Worm (Caenorhabditis elegans) whole organism, L4 larva: ENCODE results near the gene Y102A11A.5.
A peak's percentile ranks its signal among the peaks of the same experiment; 100 is the strongest.

Experiments
- F26F4.8 ChIP-seq: fragments of 200-800 bp; sonication (Bioruptor generic); conservative IDR thresholded peaks from 2 replicates; pipeline ENCODE4 v1.3.6; 2022; ENCODE audit warnings: missing genetic modification characterization, missing compliant biosample characterization
- Y48G9A.11 ChIP-seq: fragments of 200-800 bp; sonication (Bioruptor generic); IDR thresholded peaks from 2 replicates; pipeline ENCODE4 v1.3.6; 2022; ENCODE audit warnings: missing genetic modification reagents, missing genetic modification characterization, missing compliant biosample characterization
- Y5F2A.4 ChIP-seq: fragments of 200-800 bp; sonication (Bioruptor generic); optimal IDR thresholded peaks from 2 replicates; lab custom pipeline; 2018; ENCODE audit warnings: mild to moderate bottlenecking, missing genetic modification characterization, missing compliant biosample characterization
- Y75B8A.6 ChIP-seq: fragments of 200-800 bp; sonication (Bioruptor generic); IDR thresholded peaks from 2 replicates; pipeline ENCODE4 v1.3.6; 2022; ENCODE audit warnings: missing genetic modification reagents, missing genetic modification characterization, missing compliant biosample characterization
- ZK337.2 ChIP-seq: fragments of 200-800 bp; sonication (Bioruptor generic); IDR thresholded peaks from 2 replicates; pipeline ENCODE4 v1.3.6; 2022; ENCODE audit warnings: missing genetic modification reagents, missing genetic modification characterization, missing compliant biosample characterization
- aha-1 ChIP-seq: fragments of 150-350 bp; peaks from one replicate; lab custom pipeline; 2014; ENCODE audit warnings: missing biosample characterization, missing genetic modification characterization
- attf-4 ChIP-seq: sonication (generic microtip); optimal IDR thresholded peaks from 3 replicates; lab custom pipeline; 2017; ENCODE audit warnings: missing biosample characterization, missing genetic modification characterization
- dpl-1 ChIP-seq: fragments of 150-350 bp; optimal IDR thresholded peaks from 2 replicates; lab custom pipeline; 2014; ENCODE audit warnings: missing biosample characterization, missing genetic modification reagents, missing genetic modification characterization
- duxl-1 ChIP-seq: sonication (generic microtip); optimal IDR thresholded peaks from 2 replicates; lab custom pipeline; 2016; ENCODE audit warnings: mild to moderate bottlenecking, missing genetic modification characterization, moderate library complexity, missing compliant biosample characterization; ENCODE audit not compliant: poor library complexity
- egl-43 ChIP-seq: fragments of 200-800 bp; sonication (Bioruptor generic); IDR thresholded peaks from 2 replicates; pipeline ENCODE4 v1.3.6; 2022; ENCODE audit warnings: missing genetic modification reagents, missing genetic modification characterization, missing compliant biosample characterization
- hmg-1.1 ChIP-seq: fragments of 200-800 bp; sonication (Bioruptor generic); IDR thresholded peaks from 2 replicates; pipeline ENCODE4 v1.3.6; 2022; ENCODE audit warnings: missing genetic modification reagents, missing genetic modification characterization, missing compliant biosample characterization
- jun-1 ChIP-seq: fragments of 150-350 bp; optimal IDR thresholded peaks from 2 replicates; lab custom pipeline; 2014; ENCODE audit warnings: missing biosample characterization, missing genetic modification reagents, missing genetic modification characterization
- lim-7 ChIP-seq: fragments of 200-800 bp; sonication (Bioruptor generic); IDR thresholded peaks from 2 replicates; pipeline ENCODE4 v1.3.6; 2022; ENCODE audit warnings: missing genetic modification characterization, missing compliant biosample characterization
- lin-29 ChIP-seq: fragments of 200-800 bp; sonication (Bioruptor generic); IDR thresholded peaks from 2 replicates; pipeline ENCODE4 v1.3.6; 2022; ENCODE audit warnings: missing genetic modification reagents, missing genetic modification characterization, missing compliant biosample characterization
- mes-2 ChIP-seq: sonication (generic microtip); optimal IDR thresholded peaks from 2 replicates; lab custom pipeline; 2016; ENCODE audit warnings: missing genotype, mild to moderate bottlenecking, missing genetic modification characterization, missing compliant biosample characterization; ENCODE audit not compliant: poor library complexity, severe bottlenecking
- mxl-3 ChIP-seq: fragments of 200-800 bp; sonication (Bioruptor generic); optimal IDR thresholded peaks from 2 replicates; lab custom pipeline; 2018; ENCODE audit warnings: mild to moderate bottlenecking, missing genetic modification characterization, missing compliant biosample characterization
- nhr-11 ChIP-seq: fragments of 150-350 bp; optimal IDR thresholded peaks from 2 replicates; lab custom pipeline; 2014; ENCODE audit warnings: missing biosample characterization, missing genetic modification characterization
- nhr-111 ChIP-seq: fragments of 200-800 bp; sonication (Bioruptor generic); optimal IDR thresholded peaks from 2 replicates; lab custom pipeline; 2018; ENCODE audit warnings: mild to moderate bottlenecking, missing genetic modification characterization, missing compliant biosample characterization
- pqm-1 ChIP-seq: sonication (generic microtip); optimal IDR thresholded peaks from 2 replicates; lab custom pipeline; 2017; ENCODE audit warnings: missing biosample characterization, missing genetic modification characterization
- sdz-12 ChIP-seq: fragments of 200-800 bp; sonication (Bioruptor generic); optimal IDR thresholded peaks from 2 replicates; lab custom pipeline; 2018; ENCODE audit warnings: mild to moderate bottlenecking, missing genetic modification characterization, missing compliant biosample characterization
- skn-1 ChIP-seq: fragments of 150-350 bp; optimal IDR thresholded peaks from 2 replicates; lab custom pipeline; 2014; ENCODE audit warnings: missing biosample characterization, missing genetic modification characterization
- snpc-1.2 ChIP-seq: fragments of 200-800 bp; sonication (Bioruptor generic); IDR thresholded peaks from 2 replicates; pipeline ENCODE4 v1.3.6; 2022; ENCODE audit warnings: missing genetic modification reagents, missing genetic modification characterization, missing compliant biosample characterization
- snpc-4 ChIP-seq: fragments of 150-350 bp; optimal IDR thresholded peaks from 2 replicates; lab custom pipeline; 2014; ENCODE audit warnings: missing biosample characterization, missing genetic modification characterization
- unc-130 ChIP-seq: sonication (generic microtip); optimal IDR thresholded peaks from 2 replicates; lab custom pipeline; 2016; ENCODE audit warnings: missing genetic modification reagents, missing genetic modification characterization, missing compliant biosample characterization
- unc-62 ChIP-seq, 3 experiments: fragments of 150-350 bp in 1 of 3; sonication (generic microtip); optimal IDR thresholded peaks in 2 of 3; peaks in 1 of 3; 1 replicate in 1 of 3; 2 replicates in 2 of 3; lab custom pipeline; 2014 to 2017; ENCODE audit warnings: missing biosample characterization in 3 of 3, missing genetic modification characterization in 3 of 3, missing genetic modification reagents in 3 of 3, missing genotype in 1 of 3
- vab-7 ChIP-seq: fragments of 200-800 bp; sonication (Bioruptor generic); IDR thresholded peaks from 2 replicates; pipeline ENCODE4 v1.3.6; 2022; ENCODE audit warnings: missing genetic modification reagents, missing genetic modification characterization, missing compliant biosample characterization
- zfp-2 ChIP-seq: sonication (generic microtip); optimal IDR thresholded peaks from 2 replicates; lab custom pipeline; 2016; ENCODE audit warnings: mild to moderate bottlenecking, missing genetic modification characterization, missing compliant biosample characterization
- zip-11 ChIP-seq: fragments of 200-800 bp; sonication (Bioruptor generic); IDR thresholded peaks from 2 replicates; pipeline ENCODE4 v1.3.6; 2022; ENCODE audit warnings: missing genetic modification characterization, missing compliant biosample characterization
- ztf-11 ChIP-seq: fragments of 150-350 bp; optimal IDR thresholded peaks from 2 replicates; lab custom pipeline; 2014; ENCODE audit warnings: missing biosample characterization, missing genetic modification characterization
- ztf-7 ChIP-seq: fragments of 150-350 bp; optimal IDR thresholded peaks from 2 replicates; lab custom pipeline; 2014; ENCODE audit warnings: missing biosample characterization, missing genetic modification characterization

The Y102A11A.5 gene

DNA sequence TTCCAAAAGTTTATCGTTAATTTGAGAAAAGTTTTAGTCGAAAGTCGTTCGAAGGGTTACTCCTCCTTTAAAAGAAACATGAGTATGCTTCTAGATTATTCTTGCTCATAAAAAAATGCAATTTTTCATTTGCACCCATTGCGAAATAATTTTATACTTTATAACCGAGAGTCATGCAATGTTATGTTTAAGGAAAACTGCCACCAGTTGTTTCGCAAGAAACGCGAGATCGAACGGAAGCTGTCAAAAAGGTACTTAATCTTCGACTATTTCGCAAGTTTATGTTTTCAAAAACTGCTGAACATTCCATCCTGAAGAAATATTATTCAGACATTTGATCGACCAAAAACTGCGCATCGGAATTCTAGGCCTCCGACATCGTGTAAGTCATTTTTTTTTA is 17.5 kb downstream of the Y102A11A.5 start:
- TF ChIP-seq zip-11 (GFP tag; lab: Robert Waterston, UW) = no peak
- no peak for TF ChIP-seq mes-2 (tag; lab: Kevin White, UChicago)
- no peak for TF ChIP-seq pqm-1 (tag; lab: Kevin White, UChicago)
- no peak for TF ChIP-seq attf-4 (tag; lab: Kevin White, UChicago)
- TF ChIP-seq dpl-1 (GFP tag; lab: Kevin White, UChicago) = no peak
- TF ChIP-seq nhr-11 = peak; percentile 1

DNA sequence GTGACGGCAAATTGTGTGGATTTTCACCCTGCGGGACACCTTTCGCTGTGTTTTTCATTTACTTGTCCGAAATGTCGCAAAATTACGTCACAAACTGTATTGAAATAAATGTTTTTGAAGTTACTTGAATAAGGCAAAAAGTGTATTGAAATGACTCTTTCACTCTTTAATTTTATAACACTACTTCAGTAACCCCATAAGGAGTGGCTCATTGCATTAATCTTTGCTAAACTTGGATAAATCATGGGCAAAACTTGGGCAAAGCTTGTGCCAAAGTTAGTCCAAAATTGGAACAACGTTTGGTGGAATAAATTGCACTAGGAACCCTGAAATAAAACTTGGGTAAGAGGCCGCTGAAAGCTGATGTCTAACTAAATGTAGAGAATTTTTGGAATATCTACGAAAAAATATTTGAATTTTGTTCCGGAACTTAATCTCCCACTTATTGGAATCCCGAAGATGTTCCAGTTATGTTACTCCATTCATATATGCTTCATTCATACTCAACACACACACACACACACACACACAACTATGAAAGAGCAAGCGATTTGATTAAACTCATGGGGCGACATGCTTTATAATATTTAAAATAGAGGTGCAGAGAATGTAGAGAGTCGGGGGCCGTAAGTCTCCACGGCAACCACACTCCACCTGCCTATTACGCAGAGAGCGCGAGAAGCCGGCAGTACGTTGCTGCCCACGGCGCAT is 18.7 kb downstream of the Y102A11A.5 start, which contains the start of gene Y102A11A.9:
Y102A11A.9 (plus strand) TSS at position 661 of the 711 bp plus-strand sequence.
- TF ChIP-seq aha-1 (tag; lab: Kevin White, UChicago) = peak; percentile 29
- TF ChIP-seq F26F4.8 = no peak
- no peak for TF ChIP-seq jun-1 (tag; lab: Kevin White, UChicago)
- no peak for TF ChIP-seq Y5F2A.4 (GFP tag; lab: Kevin White, UChicago)
- no peak for TF ChIP-seq Y48G9A.11

DNA sequence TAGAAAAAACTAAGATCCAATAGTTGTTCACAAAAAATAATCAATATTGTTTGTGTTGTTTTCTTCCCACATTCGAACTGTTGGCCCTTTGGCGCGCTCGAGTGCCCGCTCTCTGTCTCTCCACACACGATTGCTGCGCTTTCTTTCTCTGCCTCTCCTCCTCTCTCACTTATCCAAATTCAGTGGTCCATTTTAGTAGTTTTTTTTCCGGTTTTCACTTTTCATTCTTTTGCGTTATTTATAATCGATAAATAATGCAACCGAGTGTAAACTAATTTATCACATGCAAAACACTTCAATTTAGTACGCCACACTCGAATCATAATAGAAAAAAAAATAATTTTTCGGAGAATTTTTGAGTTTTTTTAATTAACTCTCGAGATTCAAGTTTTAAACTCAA is 30.9 kb downstream of the Y102A11A.5 start:
- TF ChIP-seq aha-1 (tag; lab: Kevin White, UChicago) (peak; percentile 72), lim-7 (GFP tag; lab: Robert Waterston, UW) (no peak), duxl-1 (tag; lab: Kevin White, UChicago) (peak; percentile 91), unc-62 (GFP tag; optimal IDR thresholded peaks at IDR 0.05 in 1 of 2; lab: Kevin White, UChicago) (peak in 1 of 2 experiments; percentile 78), unc-62 (tag; optimal IDR thresholded peaks at IDR 0.05; lab: Kevin White, UChicago) (no peak)
- TF ChIP-seq, all 104 proteins: peak for 3

DNA sequence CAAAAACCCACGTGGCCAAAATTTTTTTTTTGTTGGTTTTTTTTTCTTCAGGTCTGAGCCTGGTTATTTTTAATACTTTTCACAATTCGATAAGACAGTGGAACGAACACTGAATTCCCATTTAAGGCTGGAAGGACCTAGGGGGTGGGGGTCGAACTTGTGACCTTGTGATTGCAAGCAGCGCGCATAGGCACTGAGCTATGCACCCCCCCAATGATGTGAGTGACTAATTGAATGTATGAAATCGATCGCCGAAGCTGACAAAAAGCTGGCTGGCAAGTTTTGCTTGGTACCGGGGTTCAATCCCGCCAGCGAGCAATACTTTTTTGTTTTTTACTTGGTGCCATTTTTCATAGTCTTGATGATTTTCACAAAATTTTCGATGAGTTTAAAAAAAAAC is 32.6 kb downstream of the Y102A11A.5 start:
- TF ChIP-seq sdz-12 (no peak), lin-29 (no peak), unc-62 (GFP tag; optimal IDR thresholded peaks at IDR 0.05 in 1 of 2; lab: Kevin White, UChicago) (peak in 1 of 2 experiments; percentile 65), unc-62 (tag; optimal IDR thresholded peaks at IDR 0.05; lab: Kevin White, UChicago) (no peak), unc-130 (GFP tag; lab: Kevin White, UChicago) (no peak), snpc-1.2 (GFP tag; lab: Robert Waterston, UW) (peak; percentile 71), lim-7 (GFP tag; lab: Robert Waterston, UW) (peak; percentile 33; the same call in 1 of the 2 replicates), aha-1 (tag; lab: Kevin White, UChicago) (peak; percentile 35), egl-43 (GFP tag; lab: Robert Waterston, UW) (peak; percentile 63; the same call in 1 of the 2 replicates)

DNA sequence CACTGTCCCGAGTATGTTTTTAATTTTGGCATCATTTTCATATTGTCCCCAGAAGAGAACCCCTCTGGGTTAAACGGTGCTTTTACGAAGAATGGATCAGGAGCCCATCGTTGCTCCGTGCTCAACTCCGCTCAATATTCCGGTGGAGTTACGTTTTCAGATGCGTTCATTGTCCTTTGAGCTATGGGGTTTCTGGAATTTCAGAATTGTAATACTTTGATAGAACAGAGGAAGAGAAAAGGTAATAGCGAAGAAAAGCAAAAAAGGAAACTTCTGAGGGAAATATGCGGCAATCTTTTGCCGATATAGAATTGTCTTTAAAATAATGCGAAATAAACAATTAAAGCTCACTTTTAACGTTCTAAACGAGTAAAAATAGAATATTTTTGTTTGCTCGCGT is 33.5 kb downstream of the Y102A11A.5 start, which contains the start of gene Y40A1A.3:
Y40A1A.3 (minus strand) TSS at position 101 of the 400 bp plus-strand sequence.
- TF ChIP-seq vab-7 (no peak), ZK337.2 (GFP tag; lab: Robert Waterston, UW) (no peak), hmg-1.1 (no peak), snpc-4 (tag; lab: Kevin White, UChicago) (no peak), zfp-2 (tag; lab: Kevin White, UChicago) (no peak), skn-1 (tag; lab: Kevin White, UChicago) (no peak), Y75B8A.6 (GFP tag; lab: Robert Waterston, UW) (no peak), mxl-3 (GFP tag; lab: Kevin White, UChicago) (no peak), unc-62 (GFP tag; optimal IDR thresholded peaks at IDR 0.05 in 1 of 2; lab: Kevin White, UChicago) (no peak), unc-62 (tag; optimal IDR thresholded peaks at IDR 0.05; lab: Kevin White, UChicago) (no peak), ztf-7 (tag; lab: Kevin White, UChicago) (no peak), ztf-11 (no peak)

DNA sequence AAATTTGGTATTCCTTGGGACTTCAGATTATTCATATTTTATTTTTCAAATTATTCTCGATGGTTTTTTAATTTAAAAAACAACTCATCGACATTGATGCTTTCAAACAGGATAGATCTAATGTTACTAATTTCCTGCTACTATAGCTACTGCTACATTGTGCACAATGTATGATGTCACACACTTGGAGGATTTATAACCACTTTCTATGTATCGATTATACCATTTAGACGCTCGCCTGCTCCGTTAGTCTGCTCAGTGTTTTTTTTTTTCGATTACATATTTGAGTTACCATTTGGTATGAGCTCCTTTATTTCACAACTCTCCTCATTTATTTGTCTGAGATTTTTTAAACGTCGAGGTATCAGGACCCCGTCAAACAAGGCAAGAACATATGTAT is 41.0 kb downstream of the Y102A11A.5 start, which contains the start of gene Y40A1A.2:
Y40A1A.2 (plus strand) TSS at position 301 of the 400 bp plus-strand sequence.
- TF ChIP-seq egl-43 (GFP tag; lab: Robert Waterston, UW) (no peak), nhr-111 (GFP tag; lab: Kevin White, UChicago) (no peak), attf-4 (tag; lab: Kevin White, UChicago) (no peak)
